Fruit fly (Drosophila melanogaster) whole organism, pupa: ENCODE results near the gene AP-2alpha.

Source experiments
- CG12605 ChIP-seq: fragments of 200-800 bp; sonication (Bioruptor generic); IDR thresholded peaks from 2 replicates; pipeline ENCODE4 v1.3.6; 2022; ENCODE audit warnings: missing biosample characterization, missing genetic modification characterization
- CG15710 ChIP-seq: fragments of 200-800 bp; sonication (Bioruptor generic); optimal IDR thresholded peaks from 2 replicates; lab custom pipeline; 2018; ENCODE audit warnings: missing biosample characterization, mild to moderate bottlenecking, missing genetic modification characterization, moderate library complexity
- CG17806 ChIP-seq: fragments of 200-800 bp; sonication (Bioruptor generic); optimal IDR thresholded peaks from 2 replicates; lab custom pipeline; 2018; ENCODE audit warnings: missing biosample characterization, mild to moderate bottlenecking, missing genetic modification characterization, moderate library complexity
- CG4496 ChIP-seq: fragments of 200-800 bp; sonication (Bioruptor generic); IDR thresholded peaks from 3 replicates; pipeline ENCODE4 v1.3.6; 2022; ENCODE audit warnings: missing biosample characterization, missing genetic modification characterization
- CG8159 ChIP-seq: fragments of 200-800 bp; sonication (Bioruptor generic); optimal IDR thresholded peaks from 3 replicates; lab custom pipeline; 2018; ENCODE audit warnings: missing biosample characterization, mild to moderate bottlenecking, missing genetic modification characterization, moderate library complexity
- CG8301 ChIP-seq: fragments of 200-800 bp; sonication (Bioruptor generic); optimal IDR thresholded peaks from 2 replicates; lab custom pipeline; 2018; ENCODE audit warnings: missing biosample characterization, mild to moderate bottlenecking, missing genetic modification characterization
- D1 ChIP-seq: fragments of 200-800 bp; sonication (Bioruptor generic); optimal IDR thresholded peaks from 2 replicates; lab custom pipeline; 2018; ENCODE audit warnings: missing biosample characterization, mild to moderate bottlenecking, missing genetic modification characterization, moderate library complexity
- Ets98B ChIP-seq: fragments of 200-800 bp; sonication (Bioruptor generic); IDR thresholded peaks from 2 replicates; pipeline ENCODE4 v1.3.6; 2022; ENCODE audit warnings: missing biosample characterization, missing genetic modification characterization
- Snoo ChIP-seq: fragments of 200-800 bp; sonication (Bioruptor generic); optimal IDR thresholded peaks from 3 replicates; lab custom pipeline; 2017; ENCODE audit warnings: missing biosample characterization, mild to moderate bottlenecking, missing genetic modification characterization, inconsistent platforms
- fd96Ca ChIP-seq: fragments of 200-800 bp; sonication (Bioruptor generic); IDR thresholded peaks from 3 replicates; pipeline ENCODE4 v1.3.6; 2022; ENCODE audit warnings: missing biosample characterization, missing genetic modification characterization
- gl ChIP-seq: fragments of 200-800 bp; sonication (Bioruptor generic); optimal IDR thresholded peaks from 2 replicates; lab custom pipeline; 2018; ENCODE audit warnings: missing biosample characterization, mild to moderate bottlenecking, missing genetic modification characterization
- rn ChIP-seq: fragments of 200-800 bp; sonication (Bioruptor generic); IDR thresholded peaks from 2 replicates; pipeline ENCODE4 v1.3.6; 2022; ENCODE audit warnings: missing biosample characterization, missing genetic modification characterization

dm6 chr2L:390509-390908, 24.1 kb downstream of the AP-2alpha start:
- no peak for TF ChIP-seq gl (tag; lab: Kevin White, UChicago)
- no peak for TF ChIP-seq D1 (tag; lab: Kevin White, UChicago)
- no peak for TF ChIP-seq Ets98B (GFP tag; lab: Robert Waterston, UW)
- no peak for TF ChIP-seq CG4496 (GFP tag; lab: Robert Waterston, UW)
- TF ChIP-seq rn (GFP tag; lab: Robert Waterston, UW), result no peak
- TF ChIP-seq CG8159 (tag; lab: Kevin White, UChicago), result no peak
- no peak for TF ChIP-seq CG12605 (GFP tag; lab: Robert Waterston, UW)
- TF ChIP-seq Snoo (tag; lab: Kevin White, UChicago), result no peak
- TF ChIP-seq CG8301 (tag; lab: Kevin White, UChicago), result no peak
- TF ChIP-seq CG15710 (tag; lab: Kevin White, UChicago), result no peak
- no peak for TF ChIP-seq CG17806 (tag; lab: Kevin White, UChicago)
- TF ChIP-seq fd96Ca (GFP tag; lab: Robert Waterston, UW), result no peak
